Worm (Caenorhabditis elegans) whole organism, mixed stage, embryonic: ENCODE data around the gene F46E10.18.

Experiments
- bed-3 ChIP-seq: fragments of 200-800 bp; sonication (Bioruptor generic); optimal IDR thresholded peaks from 3 replicates; lab custom pipeline; 2018; ENCODE audit warnings: mild to moderate bottlenecking, missing genetic modification characterization, moderate library complexity, missing compliant biosample characterization
- blmp-1 ChIP-seq: fragments of 150-350 bp; optimal IDR thresholded peaks from 2 replicates; lab custom pipeline; 2014; ENCODE audit warnings: missing biosample characterization, missing genetic modification characterization
- lsy-2 ChIP-seq: fragments of 150-350 bp; optimal IDR thresholded peaks from 2 replicates; lab custom pipeline; 2014; ENCODE audit warnings: missing biosample characterization, missing genetic modification characterization
- mep-1 ChIP-seq: fragments of 150-350 bp; optimal IDR thresholded peaks from 2 replicates; lab custom pipeline; 2017; ENCODE audit warnings: missing biosample characterization, missing genetic modification reagents, missing genetic modification characterization, inconsistent platforms
- nhr-12 ChIP-seq: fragments of 150-350 bp; optimal IDR thresholded peaks from 2 replicates; lab custom pipeline; 2014; ENCODE audit warnings: missing biosample characterization, missing genetic modification characterization
- nhr-28 ChIP-seq: fragments of 150-350 bp; optimal IDR thresholded peaks from 2 replicates; lab custom pipeline; 2014; ENCODE audit warnings: missing biosample characterization, missing genetic modification characterization
- nhr-76 ChIP-seq: sonication (generic microtip); optimal IDR thresholded peaks from 2 replicates; lab custom pipeline; 2017; ENCODE audit warnings: missing biosample characterization, missing genetic modification characterization
- pha-4 ChIP-seq: fragments of 150-350 bp; optimal IDR thresholded peaks from 2 replicates; lab custom pipeline; 2018; ENCODE audit warnings: missing biosample characterization, missing genetic modification reagents, missing genetic modification characterization
- snpc-4 ChIP-seq: fragments of 150-350 bp; optimal IDR thresholded peaks from 2 replicates; lab custom pipeline; 2014; ENCODE audit warnings: missing biosample characterization, missing genetic modification characterization
- tbx-8 ChIP-seq: fragments of 200-800 bp; sonication (Bioruptor generic); optimal IDR thresholded peaks from 2 replicates; lab custom pipeline; 2018; ENCODE audit warnings: mild to moderate bottlenecking, missing genetic modification characterization, moderate library complexity, missing compliant biosample characterization
- unc-62 ChIP-seq: fragments of 150-350 bp; optimal IDR thresholded peaks from 2 replicates; lab custom pipeline; 2014; ENCODE audit warnings: missing biosample characterization, missing genetic modification reagents, missing genetic modification characterization
- zip-8 ChIP-seq: fragments of 150-350 bp; optimal IDR thresholded peaks from 2 replicates; lab custom pipeline; 2014; ENCODE audit warnings: missing biosample characterization, missing genetic modification characterization
- ztf-11 ChIP-seq: fragments of 150-350 bp; optimal IDR thresholded peaks from 2 replicates; lab custom pipeline; 2014; ENCODE audit warnings: missing biosample characterization, missing genetic modification characterization

DNA sequence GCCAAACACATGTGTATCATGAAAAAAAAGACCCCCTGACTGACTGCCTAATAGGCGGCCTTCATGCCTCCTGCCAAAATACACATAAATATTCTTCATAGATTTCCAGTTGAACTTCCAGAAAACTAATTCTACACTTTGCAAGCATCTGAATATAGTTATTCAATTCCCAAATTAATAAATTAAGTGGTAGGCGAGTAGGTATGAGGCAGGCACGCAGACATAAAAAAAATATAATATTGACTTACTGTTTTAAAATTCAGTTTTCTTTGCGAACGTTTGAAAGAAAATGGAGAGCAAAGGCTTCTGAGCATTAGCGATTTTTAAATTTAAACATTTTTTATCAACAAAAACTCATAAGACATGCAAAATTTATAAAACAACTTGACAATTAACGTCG is 33.0 kb upstream of the F46E10.18 start:
- TF ChIP-seq nhr-12 (no peak), mep-1 (tag; lab: Kevin White, UChicago) (no peak), nhr-76 (tag; lab: Kevin White, UChicago) (no peak), pha-4 (tag; lab: Kevin White, UChicago) (no peak), nhr-28 (tag; lab: Kevin White, UChicago) (no peak), ztf-11 (no peak), unc-62 (GFP tag; lab: Kevin White, UChicago) (no peak), snpc-4 (tag; lab: Kevin White, UChicago) (no peak), lsy-2 (tag; lab: Kevin White, UChicago) (no peak), bed-3 (no peak), zip-8 (tag; lab: Kevin White, UChicago) (no peak), blmp-1 (tag; lab: Kevin White, UChicago) (no peak), tbx-8 (GFP tag; lab: Kevin White, UChicago) (no peak)
